Worm (Caenorhabditis elegans) whole organism, late embryonic: ENCODE results near the gene C42C1.19.

Experiments
- C08G9.2 ChIP-seq: sonication (generic microtip); optimal IDR thresholded peaks from 2 replicates; lab custom pipeline; 2016; ENCODE audit warnings: mild to moderate bottlenecking, missing genetic modification characterization, moderate library complexity, missing compliant biosample characterization
- F13H6.1 ChIP-seq: sonication (generic microtip); optimal IDR thresholded peaks from 2 replicates; lab custom pipeline; 2016; ENCODE audit warnings: missing genetic modification characterization, missing compliant biosample characterization
- K09A11.1 ChIP-seq: sonication (generic microtip); optimal IDR thresholded peaks from 2 replicates; lab custom pipeline; 2017; ENCODE audit warnings: antibody characterized with exemption, mild to moderate bottlenecking, missing genetic modification characterization, missing compliant biosample characterization; ENCODE audit not compliant: insufficient read depth
- Y22D7AL.16 ChIP-seq: sonication (generic microtip); optimal IDR thresholded peaks from 2 replicates; lab custom pipeline; 2016; ENCODE audit warnings: missing genetic modification characterization, missing compliant biosample characterization
- ama-1 ChIP-seq: fragments of 150-350 bp; optimal IDR thresholded peaks from 2 replicates; lab custom pipeline; 2014
- ceh-14 ChIP-seq: sonication (generic microtip); optimal IDR thresholded peaks from 2 replicates; lab custom pipeline; 2016; ENCODE audit warnings: missing genotype, missing genetic modification characterization, missing compliant biosample characterization
- ceh-22 ChIP-seq: sonication (generic microtip); optimal IDR thresholded peaks from 2 replicates; lab custom pipeline; 2017; ENCODE audit warnings: missing biosample characterization, missing genetic modification characterization
- ceh-30 ChIP-seq: fragments of 150-350 bp; optimal IDR thresholded peaks from 2 replicates; lab custom pipeline; 2014; ENCODE audit warnings: missing biosample characterization, missing genetic modification characterization
- ceh-31 ChIP-seq: sonication (generic microtip); optimal IDR thresholded peaks from 2 replicates; lab custom pipeline; 2016; ENCODE audit warnings: missing genetic modification characterization, missing compliant biosample characterization
- ceh-45 ChIP-seq: fragments of 200-800 bp; sonication (Bioruptor generic); IDR thresholded peaks from 2 replicates; pipeline ENCODE4 v1.3.6; 2022; ENCODE audit warnings: missing genetic modification reagents, missing genetic modification characterization, missing compliant biosample characterization
- ceh-6 ChIP-seq: fragments of 200-800 bp; sonication (Bioruptor generic); optimal IDR thresholded peaks from 2 replicates; lab custom pipeline; 2018; ENCODE audit warnings: mild to moderate bottlenecking, missing genetic modification characterization, missing compliant biosample characterization
- dmd-4 ChIP-seq: sonication (generic microtip); optimal IDR thresholded peaks from 2 replicates; lab custom pipeline; 2016; ENCODE audit warnings: borderline replicate concordance, missing genetic modification characterization, missing compliant biosample characterization
- elt-2 ChIP-seq: sonication (generic microtip); optimal IDR thresholded peaks from 2 replicates; lab custom pipeline; 2016; ENCODE audit warnings: missing genetic modification reagents, missing genetic modification characterization, missing compliant biosample characterization
- eyg-1 ChIP-seq: sonication (generic microtip); optimal IDR thresholded peaks from 2 replicates; lab custom pipeline; 2016; ENCODE audit warnings: missing genotype, missing genetic modification characterization, missing compliant biosample characterization
- fkh-10 ChIP-seq: fragments of 150-350 bp; optimal IDR thresholded peaks from 2 replicates; lab custom pipeline; 2014; ENCODE audit warnings: missing biosample characterization, missing genetic modification reagents, missing genetic modification characterization
- gmeb-2 ChIP-seq: sonication (generic microtip); optimal IDR thresholded peaks from 2 replicates; lab custom pipeline; 2016; ENCODE audit warnings: missing genetic modification characterization, inconsistent platforms, missing compliant biosample characterization
- hlh-30 ChIP-seq: sonication (generic microtip); optimal IDR thresholded peaks from 2 replicates; lab custom pipeline; 2017; ENCODE audit warnings: antibody characterized with exemption, missing genetic modification characterization, missing compliant biosample characterization; ENCODE audit not compliant: insufficient read depth
- hlh-6 ChIP-seq: sonication (generic microtip); optimal IDR thresholded peaks from 2 replicates; lab custom pipeline; 2016; ENCODE audit warnings: missing genotype, missing genetic modification characterization, missing compliant biosample characterization
- hlh-8 ChIP-seq: sonication (generic microtip); optimal IDR thresholded peaks from 2 replicates; lab custom pipeline; 2016; ENCODE audit warnings: missing genotype, missing genetic modification characterization, missing compliant biosample characterization
- lin-11 ChIP-seq: fragments of 200-800 bp; sonication (Bioruptor generic); optimal IDR thresholded peaks from 2 replicates; lab custom pipeline; 2018; ENCODE audit warnings: mild to moderate bottlenecking, missing genetic modification characterization, missing compliant biosample characterization
- madf-2 ChIP-seq: sonication (generic microtip); optimal IDR thresholded peaks from 2 replicates; lab custom pipeline; 2017; ENCODE audit warnings: missing genetic modification characterization, missing compliant biosample characterization
- mec-3 ChIP-seq: sonication (generic microtip); optimal IDR thresholded peaks from 2 replicates; lab custom pipeline; 2016; ENCODE audit warnings: borderline replicate concordance, missing genetic modification characterization, missing compliant biosample characterization
- nfya-1 ChIP-seq: sonication (generic microtip); optimal IDR thresholded peaks from 2 replicates; lab custom pipeline; 2017; ENCODE audit warnings: missing genetic modification characterization, mild to moderate bottlenecking, missing compliant biosample characterization, antibody characterized with exemption, moderate library complexity
- odd-2 ChIP-seq: sonication (generic microtip); optimal IDR thresholded peaks from 2 replicates; lab custom pipeline; 2017; ENCODE audit warnings: antibody characterized with exemption, mild to moderate bottlenecking, missing genetic modification characterization, missing compliant biosample characterization
- pag-3 ChIP-seq: sonication (generic microtip); optimal IDR thresholded peaks from 2 replicates; lab custom pipeline; 2016; ENCODE audit warnings: missing compliant biosample characterization, missing genetic modification characterization, borderline replicate concordance
- pha-2 ChIP-seq: sonication (generic microtip); optimal IDR thresholded peaks from 2 replicates; lab custom pipeline; 2017; ENCODE audit warnings: mild to moderate bottlenecking, missing genetic modification characterization, missing compliant biosample characterization
- pqm-1 ChIP-seq: sonication (generic microtip); optimal IDR thresholded peaks from 2 replicates; lab custom pipeline; 2016; ENCODE audit warnings: missing genetic modification characterization, missing compliant biosample characterization
- pros-1 ChIP-seq: fragments of 150-350 bp; optimal IDR thresholded peaks from 2 replicates; lab custom pipeline; 2014; ENCODE audit warnings: missing biosample characterization, missing genetic modification reagents, missing genetic modification characterization
- rnt-1 ChIP-seq: sonication (generic microtip); optimal IDR thresholded peaks from 2 replicates; lab custom pipeline; 2016; ENCODE audit warnings: missing genetic modification characterization, missing compliant biosample characterization
- sdc-2 ChIP-seq: sonication (generic microtip); optimal IDR thresholded peaks from 2 replicates; lab custom pipeline; 2016; ENCODE audit warnings: missing genotype, missing genetic modification characterization, missing compliant biosample characterization
- sox-4 ChIP-seq: sonication (generic microtip); optimal IDR thresholded peaks from 2 replicates; lab custom pipeline; 2017; ENCODE audit warnings: mild to moderate bottlenecking, missing genetic modification characterization, inconsistent platforms, missing compliant biosample characterization
- tbx-2 ChIP-seq: sonication (generic microtip); optimal IDR thresholded peaks from 2 replicates; lab custom pipeline; 2016; ENCODE audit warnings: missing genetic modification characterization, missing compliant biosample characterization
- tbx-7 ChIP-seq: sonication (generic microtip); optimal IDR thresholded peaks from 2 replicates; lab custom pipeline; 2016; ENCODE audit warnings: missing genotype, missing genetic modification characterization, missing compliant biosample characterization
- unc-42 ChIP-seq: sonication (generic microtip); optimal IDR thresholded peaks from 2 replicates; lab custom pipeline; 2016; ENCODE audit warnings: missing genotype, missing genetic modification characterization, missing compliant biosample characterization
- unc-55 ChIP-seq: sonication (generic microtip); optimal IDR thresholded peaks from 2 replicates; lab custom pipeline; 2017; ENCODE audit warnings: missing biosample characterization, missing genetic modification reagents, missing genetic modification characterization
- unc-86 ChIP-seq: sonication (generic microtip); optimal IDR thresholded peaks from 2 replicates; lab custom pipeline; 2016; ENCODE audit warnings: missing genetic modification characterization, missing compliant biosample characterization
- ztf-16 ChIP-seq: sonication (generic microtip); optimal IDR thresholded peaks from 2 replicates; lab custom pipeline; 2017; ENCODE audit warnings: missing genetic modification characterization, missing compliant biosample characterization

C42C1.19 gene

DNA sequence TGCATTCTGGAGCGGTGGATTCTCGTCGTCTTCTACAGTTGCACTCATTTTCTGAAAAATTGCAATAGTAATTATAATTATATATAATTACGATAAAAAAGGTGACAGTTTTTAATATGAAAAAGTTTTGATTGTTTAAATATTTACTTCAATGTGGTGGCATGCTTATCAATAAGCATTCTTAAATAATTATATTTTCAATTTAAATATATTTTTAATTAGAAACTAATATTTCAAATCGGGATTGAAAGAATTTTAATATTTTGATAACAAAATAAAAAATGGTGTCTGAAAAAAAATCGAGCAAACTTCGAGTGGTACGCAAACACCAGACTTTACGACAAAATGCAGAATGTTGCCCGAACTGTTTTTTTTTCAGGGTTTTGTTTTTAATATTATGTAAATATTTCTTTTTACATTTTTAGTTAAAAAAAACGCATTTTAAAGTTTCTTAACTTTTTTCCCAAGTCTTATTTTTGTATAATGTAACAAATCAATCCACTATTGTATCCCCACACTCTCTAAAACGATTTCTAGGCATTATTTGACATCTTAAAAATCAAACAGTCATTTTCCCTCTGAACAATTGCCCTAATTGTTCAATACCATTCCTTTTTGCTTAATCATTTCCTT, at the start of gene C42C1.19, which contains the start of gene C42C1.12:
TSS of gene C42C1.19 (plus strand) at position 583 of the 633 bp plus-strand sequence.
TSS of gene C42C1.12 (minus strand) at position 51 of the 633 bp plus-strand sequence.
- TF ChIP-seq pha-2: no peak
- TF ChIP-seq Y22D7AL.16 (tag; lab: Kevin White, UChicago): no peak
- TF ChIP-seq tbx-7 (tag; lab: Kevin White, UChicago): no peak

DNA sequence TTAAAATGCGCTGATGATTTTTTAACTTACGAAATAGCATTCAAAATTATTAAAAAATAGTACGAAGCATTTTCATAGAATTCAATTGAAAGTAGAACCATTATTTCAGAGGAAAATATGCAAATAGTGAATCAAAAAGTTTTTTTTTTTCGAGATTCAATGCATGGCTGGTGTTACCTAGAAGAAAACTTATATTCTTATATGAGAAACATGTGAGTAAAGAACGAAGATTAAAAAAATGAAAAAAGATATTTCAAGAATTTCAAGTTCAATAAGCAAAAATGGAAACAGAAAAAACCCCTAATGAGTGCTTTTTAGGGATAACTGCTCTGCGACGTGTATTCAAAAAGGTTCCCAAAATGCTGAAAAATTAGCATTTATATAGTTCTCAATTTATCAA, 46.5 kb upstream of the C42C1.19 start, which contains the start of gene sre-16:
TSS of gene sre-16 (minus strand) at position 101 of the 400 bp plus-strand sequence.
- no peak for TF ChIP-seq pqm-1 (tag; lab: Kevin White, UChicago)
- TF ChIP-seq ama-1: no peak
- TF ChIP-seq fkh-10: no peak
- no peak for TF ChIP-seq unc-42
- no peak for TF ChIP-seq hlh-30 (tag; lab: Kevin White, UChicago)
- TF ChIP-seq hlh-8: no peak

DNA sequence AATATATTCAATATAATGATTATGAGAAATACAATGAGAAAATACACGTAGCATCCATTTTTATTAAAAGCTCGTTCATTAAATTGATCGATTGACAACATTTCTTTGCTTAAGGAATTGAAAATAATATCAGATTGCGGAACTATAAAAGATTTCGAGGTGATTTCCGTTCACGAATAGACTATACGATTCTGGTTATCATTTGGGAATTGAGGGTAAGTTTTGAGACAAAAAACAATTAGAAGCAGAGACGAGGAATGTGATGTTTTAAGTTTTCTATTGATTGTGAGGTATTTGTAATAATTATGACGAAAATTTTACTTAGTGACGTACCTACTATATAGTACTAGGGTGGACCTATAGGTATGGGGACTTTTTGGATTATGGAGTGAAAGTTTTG, 43.7 kb upstream of the C42C1.19 start, which contains the start of gene sre-19:
TSS of gene sre-19 (minus strand) at position 101 of the 400 bp plus-strand sequence.
- TF ChIP-seq unc-42 (no peak), tbx-7 (tag; lab: Kevin White, UChicago) (no peak), odd-2 (no peak), K09A11.1 (tag; lab: Kevin White, UChicago) (no peak), unc-86 (tag; lab: Kevin White, UChicago) (no peak), pag-3 (no peak), elt-2 (tag; lab: Kevin White, UChicago) (no peak), pros-1 (tag; lab: Kevin White, UChicago) (no peak), rnt-1 (tag; lab: Kevin White, UChicago) (no peak), gmeb-2 (tag; lab: Kevin White, UChicago) (no peak), sdc-2 (tag; lab: Kevin White, UChicago) (no peak), fkh-10 (no peak), dmd-4 (no peak), pqm-1 (tag; lab: Kevin White, UChicago) (no peak), lin-11 (no peak)

DNA sequence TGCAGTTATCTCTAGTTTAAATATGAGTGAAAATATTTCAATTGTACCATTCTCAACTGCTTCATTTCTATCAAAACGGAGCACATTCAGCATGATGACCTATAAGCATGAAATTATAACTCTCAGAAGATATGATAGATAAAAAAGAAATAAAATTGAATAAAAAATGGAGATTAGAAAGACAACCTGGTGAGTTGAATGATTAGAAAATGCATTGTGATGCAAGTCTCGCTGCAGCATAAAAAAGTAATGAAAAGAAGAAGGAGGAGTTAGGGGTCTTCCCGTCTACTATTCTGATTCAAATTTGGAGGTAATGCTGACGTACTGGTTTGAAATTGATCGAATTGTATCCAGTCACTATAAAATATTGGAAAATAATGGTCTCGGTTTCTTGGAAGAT, 37.8 kb upstream of the C42C1.19 start, which contains the start of gene sre-15:
TSS of gene sre-15 (minus strand) at position 101 of the 400 bp plus-strand sequence.
- TF ChIP-seq tbx-2 (tag; lab: Kevin White, UChicago): no peak
- TF ChIP-seq dmd-4: no peak
- TF ChIP-seq tbx-7 (tag; lab: Kevin White, UChicago): no peak
- no peak for TF ChIP-seq mec-3 (tag; lab: Kevin White, UChicago)
- no peak for TF ChIP-seq nfya-1 (tag; lab: Kevin White, UChicago)
- no peak for TF ChIP-seq K09A11.1 (tag; lab: Kevin White, UChicago)
- no peak for TF ChIP-seq lin-11
- TF ChIP-seq C08G9.2: no peak
- TF ChIP-seq sox-4 (tag; lab: Kevin White, UChicago): no peak
- TF ChIP-seq eyg-1 (tag; lab: Kevin White, UChicago): no peak
- TF ChIP-seq madf-2: no peak
- TF ChIP-seq F13H6.1 (tag; lab: Kevin White, UChicago): no peak
- no peak for TF ChIP-seq ceh-22 (tag; lab: Kevin White, UChicago)
- no peak for TF ChIP-seq ceh-30 (tag; lab: Kevin White, UChicago)

DNA sequence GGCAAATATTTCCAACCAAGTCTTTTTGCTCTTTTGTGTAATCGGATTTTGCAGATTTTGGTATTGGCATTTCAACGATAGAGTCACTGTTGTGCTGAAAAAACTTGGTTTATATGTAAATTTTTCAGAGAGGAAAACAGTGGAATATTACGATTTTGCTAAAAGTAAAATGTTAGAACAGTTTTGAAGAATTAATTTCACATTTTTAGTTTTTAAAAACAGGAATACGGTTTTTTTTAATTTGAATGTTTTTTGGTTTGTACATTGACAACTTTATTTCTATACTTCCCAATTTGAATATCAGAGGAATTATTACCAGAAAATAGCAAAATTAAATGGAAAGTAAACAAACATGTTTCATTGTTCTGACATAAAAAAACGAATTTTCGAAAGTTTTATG, 30.0 kb upstream of the C42C1.19 start, which contains the start of gene dnj-26:
TSS of gene dnj-26 (minus strand) at position 101 of the 400 bp plus-strand sequence.
- TF ChIP-seq unc-55 (GFP tag; lab: Kevin White, UChicago) (no peak), ztf-16 (tag; lab: Kevin White, UChicago) (no peak), ceh-14 (tag; lab: Kevin White, UChicago) (no peak), hlh-6 (tag; lab: Kevin White, UChicago) (no peak), sdc-2 (tag; lab: Kevin White, UChicago) (no peak), ceh-6 (GFP tag; lab: Kevin White, UChicago) (no peak), sox-4 (tag; lab: Kevin White, UChicago) (no peak), ceh-31 (no peak), dmd-4 (no peak), hlh-8 (no peak), hlh-30 (tag; lab: Kevin White, UChicago) (no peak), pqm-1 (tag; lab: Kevin White, UChicago) (no peak), lin-11 (no peak), ceh-45 (GFP tag; lab: Robert Waterston, UW) (no peak)
